Worm (Caenorhabditis elegans) whole organism, L2 larva: ENCODE measurements around the gene F19B6.3.

ENCODE experiments used
- lin-13 ChIP-seq: fragments of 150-350 bp; optimal IDR thresholded peaks from 2 replicates; lab custom pipeline; 2014; ENCODE audit warnings: missing biosample characterization, missing genetic modification reagents, missing genetic modification characterization
- lsy-2 ChIP-seq, 2 experiments: fragments of 150-350 bp in 1 of 2; sonication (generic microtip) in 1 of 2; optimal IDR thresholded peaks; 2 replicates each; lab custom pipeline; 2014 to 2017; ENCODE audit warnings: missing biosample characterization in 2 of 2, missing genetic modification characterization in 2 of 2
- nhr-11 ChIP-seq: fragments of 150-350 bp; optimal IDR thresholded peaks from 2 replicates; lab custom pipeline; 2014; ENCODE audit warnings: missing biosample characterization, missing genetic modification characterization
- nhr-77 ChIP-seq: fragments of 150-350 bp; optimal IDR thresholded peaks from 2 replicates; lab custom pipeline; 2014; ENCODE audit warnings: missing biosample characterization, missing genetic modification characterization
- sem-4 ChIP-seq: fragments of 150-350 bp; optimal IDR thresholded peaks from 2 replicates; lab custom pipeline; 2014; ENCODE audit warnings: missing biosample characterization, missing genetic modification reagents, missing genetic modification characterization
- unc-62 ChIP-seq: fragments of 150-350 bp; optimal IDR thresholded peaks from 2 replicates; lab custom pipeline; 2014; ENCODE audit warnings: missing biosample characterization, missing genetic modification reagents, missing genetic modification characterization

DNA sequence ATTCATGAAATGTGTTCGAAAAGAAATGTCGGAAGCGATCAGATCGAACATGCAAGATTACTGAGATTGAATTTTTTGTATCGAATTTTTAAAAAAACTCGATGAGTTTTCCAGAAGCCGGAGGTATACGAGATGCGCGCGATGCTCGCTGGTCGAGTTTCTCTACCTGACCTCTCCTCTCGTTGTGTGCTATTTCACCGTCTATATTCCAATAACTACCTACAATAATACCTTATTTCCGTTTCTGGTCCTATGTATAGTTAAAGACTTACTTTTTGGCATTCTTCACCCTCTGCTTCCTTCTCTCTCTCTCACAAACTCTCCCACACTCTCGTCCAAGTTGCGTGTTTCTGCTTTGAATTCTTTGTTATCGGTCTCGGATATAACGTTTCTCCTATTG is 44.3 kb downstream of the F19B6.3 start:
- TF ChIP-seq nhr-11 (tag; lab: Kevin White, UChicago) (no peak), lin-13 (no peak), sem-4 (tag; lab: Kevin White, UChicago) (no peak), nhr-77 (tag; lab: Kevin White, UChicago) (no peak), unc-62 (GFP tag; lab: Kevin White, UChicago) (no peak), lsy-2 (tag; optimal IDR thresholded peaks at IDR 0.05; lab: Kevin White, UChicago) (no peak)
